Worm (Caenorhabditis elegans): ENCODE measurements around the gene Y70C5A.2.

Gene Y70C5A.2

DNA sequence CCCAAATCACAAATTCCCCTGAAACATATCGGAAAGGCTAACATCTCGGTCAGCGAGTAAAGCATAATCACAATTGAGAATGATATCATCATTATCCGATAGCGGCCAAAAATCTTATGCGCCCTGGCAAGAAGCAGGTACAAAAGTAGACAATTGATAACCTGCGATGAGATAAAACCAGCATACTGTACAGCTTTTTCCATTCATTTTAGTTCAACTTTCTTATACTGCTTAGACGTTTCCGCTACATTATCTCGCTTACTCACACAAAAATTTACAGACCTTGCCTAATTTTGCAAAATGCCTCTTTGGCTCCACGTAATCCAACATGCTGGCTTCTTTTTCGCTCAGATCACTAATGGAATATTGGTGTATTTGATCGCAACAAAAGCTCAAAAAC lies 40.0 kb downstream of the Y70C5A.2 start, which contains the start of gene str-150:
str-150 (plus strand) TSS at position 301 of the 400 bp plus-strand sequence.
- no peak for TF ChIP-seq M03D4.4 (tag; optimal IDR thresholded peaks at IDR 0.05)
- no peak for TF ChIP-seq unc-62 (GFP tag; optimal IDR thresholded peaks at IDR 0.05)
- no peak for TF ChIP-seq nhr-28 (tag; optimal IDR thresholded peaks at IDR 0.05)
- TF ChIP-seq cnd-1 (tag; optimal IDR thresholded peaks at IDR 0.05), result no peak
- TF ChIP-seq ces-1 (GFP tag; optimal IDR thresholded peaks at IDR 0.05), result no peak
- TF ChIP-seq lin-32 (GFP tag; optimal IDR thresholded peaks at IDR 0.05), result no peak
- TF ChIP-seq hlh-1 (tag; optimal IDR thresholded peaks at IDR 0.05), result no peak
- TF ChIP-seq lin-13 (tag; optimal IDR thresholded peaks at IDR 0.05), result no peak
- TF ChIP-seq elt-3 (tag; optimal IDR thresholded peaks at IDR 0.05), result no peak
- no peak for TF ChIP-seq pha-4 (tag; optimal IDR thresholded peaks at IDR 0.05)
- TF ChIP-seq ceh-83 (GFP tag; optimal IDR thresholded peaks at IDR 0.05), result no peak
- TF ChIP-seq elt-1 (tag; optimal IDR thresholded peaks at IDR 0.05; ENCODE audit: borderline replicate concordance, insufficient read depth), result no peak
- TF ChIP-seq blmp-1 (tag; optimal IDR thresholded peaks at IDR 0.05), result no peak
- no peak for TF ChIP-seq ceh-43 (GFP tag; optimal IDR thresholded peaks at IDR 0.05)

- TF ChIP-seq tbx-8 (GFP tag; optimal IDR thresholded peaks at IDR 0.05), result no peak
- TF ChIP-seq drap-1 (GFP tag; optimal IDR thresholded peaks at IDR 0.05), result no peak
- TF ChIP-seq nhr-76 (tag; optimal IDR thresholded peaks at IDR 0.05), result no peak
- no peak for TF ChIP-seq ceh-43 (GFP tag; optimal IDR thresholded peaks at IDR 0.05)
- TF ChIP-seq bed-3 (GFP tag; optimal IDR thresholded peaks at IDR 0.05), result no peak
- TF ChIP-seq ces-1 (GFP tag; optimal IDR thresholded peaks at IDR 0.05), result no peak
- no peak for TF ChIP-seq ztf-11 (tag; optimal IDR thresholded peaks at IDR 0.05)
- TF ChIP-seq blmp-1 (tag; optimal IDR thresholded peaks at IDR 0.05), result no peak
- no peak for TF ChIP-seq sptf-1 (tag; optimal IDR thresholded peaks at IDR 0.05)
- no peak for TF ChIP-seq pha-4 (tag; optimal IDR thresholded peaks at IDR 0.05)
- TF ChIP-seq cnd-1 (tag; optimal IDR thresholded peaks at IDR 0.05), result no peak
- TF ChIP-seq hlh-1 (tag; optimal IDR thresholded peaks at IDR 0.05), result no peak
- no peak for TF ChIP-seq unc-39 (tag; optimal IDR thresholded peaks at IDR 0.05)
- no peak for TF ChIP-seq nhr-237 (tag; optimal IDR thresholded peaks at IDR 0.05)
- TF ChIP-seq lin-13 (tag; optimal IDR thresholded peaks at IDR 0.05), result no peak
- no peak for TF ChIP-seq snpc-4 (tag; optimal IDR thresholded peaks at IDR 0.05)
These were observed 42.0 kb downstream of the Y70C5A.2 start for ce11 chrV:16581061-16581460.

- no peak for TF ChIP-seq snpc-4 (tag; optimal IDR thresholded peaks at IDR 0.05)
- TF ChIP-seq nhr-237 (tag; optimal IDR thresholded peaks at IDR 0.05), result no peak
- TF ChIP-seq mep-1 (tag; optimal IDR thresholded peaks at IDR 0.05), result no peak
- no peak for TF ChIP-seq lsy-2 (tag; optimal IDR thresholded peaks at IDR 0.05)
- TF ChIP-seq unc-120 (tag; optimal IDR thresholded peaks at IDR 0.05; ENCODE audit: poor library complexity, severe bottlenecking), result no peak
- no peak for TF ChIP-seq nhr-28 (tag; optimal IDR thresholded peaks at IDR 0.05)
- no peak for TF ChIP-seq unc-39 (tag; optimal IDR thresholded peaks at IDR 0.05)
- TF ChIP-seq ceh-43 (GFP tag; optimal IDR thresholded peaks at IDR 0.05), result no peak
- no peak for TF ChIP-seq drap-1 (GFP tag; optimal IDR thresholded peaks at IDR 0.05)
- TF ChIP-seq ztf-11 (tag; optimal IDR thresholded peaks at IDR 0.05), result no peak
- TF ChIP-seq blmp-1 (tag; optimal IDR thresholded peaks at IDR 0.05), result no peak
- TF ChIP-seq lin-13 (tag; optimal IDR thresholded peaks at IDR 0.05), result no peak
- TF ChIP-seq pha-4 (tag; optimal IDR thresholded peaks at IDR 0.05), result no peak
These were observed 42.6 kb downstream of the Y70C5A.2 start, which contains the start of gene nhr-271 for ce11 chrV:16580424-16580823. Gene nhr-271, minus strand, starts transcription at chrV:16580524.

- no peak for TF ChIP-seq nhr-2 (tag; optimal IDR thresholded peaks at IDR 0.05)
- TF ChIP-seq nhr-12 (tag; optimal IDR thresholded peaks at IDR 0.05), result no peak
- no peak for TF ChIP-seq ztf-11 (tag; optimal IDR thresholded peaks at IDR 0.05)
- no peak for TF ChIP-seq sptf-1 (tag; optimal IDR thresholded peaks at IDR 0.05)
- TF ChIP-seq nhr-76 (tag; optimal IDR thresholded peaks at IDR 0.05), result no peak
- TF ChIP-seq M03D4.4 (tag; optimal IDR thresholded peaks at IDR 0.05), result no peak
- no peak for TF ChIP-seq lsy-2 (tag; optimal IDR thresholded peaks at IDR 0.05)
- no peak for TF ChIP-seq mab-5 (tag; optimal IDR thresholded peaks at IDR 0.05)
These were observed 47.1 kb downstream of the Y70C5A.2 start, which contains the start of gene str-151 for ce11 chrV:16575900-16576299. Gene str-151, plus strand, starts transcription at chrV:16576200.

- no peak for TF ChIP-seq snpc-4 (tag; optimal IDR thresholded peaks at IDR 0.05)
- no peak for TF ChIP-seq lin-32 (GFP tag; optimal IDR thresholded peaks at IDR 0.05)
- no peak for TF ChIP-seq ceh-83 (GFP tag; optimal IDR thresholded peaks at IDR 0.05)
- no peak for TF ChIP-seq lin-13 (tag; optimal IDR thresholded peaks at IDR 0.05)
- no peak for TF ChIP-seq ceh-39 (tag; optimal IDR thresholded peaks at IDR 0.05)
- TF ChIP-seq nhr-28 (tag; optimal IDR thresholded peaks at IDR 0.05), result no peak
These were observed 49.8 kb downstream of the Y70C5A.2 start, which contains the start of gene str-149 for ce11 chrV:16573168-16573567. Gene str-149, plus strand, starts transcription at chrV:16573468.

All from whole organism, mixed stage, embryonic.